Fruit fly (Drosophila melanogaster) whole organism, prepupa: ENCODE measurements around the gene CG10681.

Source experiments
- CG10631 ChIP-seq: fragments of 200-800 bp; sonication (Bioruptor generic); optimal IDR thresholded peaks from 2 replicates; lab custom pipeline; 2016; ENCODE audit warnings: missing biosample characterization, missing genetic modification characterization
- CG10669 ChIP-seq: fragments of 200-800 bp; sonication (Bioruptor generic); optimal IDR thresholded peaks from 3 replicates; lab custom pipeline; 2018; ENCODE audit warnings: missing biosample characterization, mild to moderate bottlenecking, missing genetic modification characterization, moderate library complexity
- CG11294 ChIP-seq: fragments of 200-800 bp; sonication (Bioruptor generic); IDR thresholded peaks from 2 replicates; pipeline ENCODE4 v1.3.6; 2022; ENCODE audit warnings: missing biosample characterization, missing genetic modification characterization
- CG11762 ChIP-seq: fragments of 200-800 bp; sonication (Bioruptor generic); optimal IDR thresholded peaks from 3 replicates; lab custom pipeline; 2016; ENCODE audit warnings: missing biosample characterization, missing genetic modification characterization; ENCODE audit not compliant: insufficient read depth
- CG11902 ChIP-seq: fragments of 200-800 bp; sonication (Bioruptor generic); optimal IDR thresholded peaks from 3 replicates; lab custom pipeline; 2016; ENCODE audit warnings: missing biosample characterization, missing genetic modification characterization
- CG1621 ChIP-seq: fragments of 200-800 bp; sonication (Bioruptor generic); optimal IDR thresholded peaks from 3 replicates; lab custom pipeline; 2018; ENCODE audit warnings: missing biosample characterization, mild to moderate bottlenecking, missing genetic modification characterization
- CG16779 ChIP-seq: fragments of 200-800 bp; sonication (Bioruptor generic); optimal IDR thresholded peaks from 3 replicates; lab custom pipeline; 2017; ENCODE audit warnings: missing biosample characterization, mild to moderate bottlenecking, missing genetic modification characterization
- CG3032 ChIP-seq: fragments of 200-800 bp; optimal IDR thresholded peaks from 2 replicates; lab custom pipeline; 2019; ENCODE audit warnings: missing biosample characterization, mild to moderate bottlenecking, missing genetic modification characterization, moderate library complexity
- CG34406 ChIP-seq: fragments of 200-800 bp; sonication (Bioruptor generic); optimal IDR thresholded peaks from 3 replicates; lab custom pipeline; 2016; ENCODE audit warnings: missing biosample characterization, missing genetic modification characterization
- CG3919 ChIP-seq: fragments of 200-800 bp; sonication (Bioruptor generic); optimal IDR thresholded peaks from 3 replicates; lab custom pipeline; 2016; ENCODE audit warnings: missing biosample characterization, missing genetic modification characterization
- CG4318 ChIP-seq: fragments of 200-800 bp; sonication (Bioruptor generic); optimal IDR thresholded peaks from 3 replicates; lab custom pipeline; 2017; ENCODE audit warnings: missing biosample characterization, mild to moderate bottlenecking, missing genetic modification characterization
- CG6276 ChIP-seq: fragments of 200-800 bp; sonication (Bioruptor generic); optimal IDR thresholded peaks from 2 replicates; lab custom pipeline; 2017; ENCODE audit warnings: missing biosample characterization, mild to moderate bottlenecking, missing genetic modification characterization
- CG6792 ChIP-seq: fragments of 200-800 bp; sonication (Bioruptor generic); optimal IDR thresholded peaks from 3 replicates; lab custom pipeline; 2016; ENCODE audit warnings: missing biosample characterization, missing genetic modification characterization
- CG6808 ChIP-seq: fragments of 200-800 bp; sonication (Bioruptor generic); optimal IDR thresholded peaks from 3 replicates; lab custom pipeline; 2017; ENCODE audit warnings: missing biosample characterization, missing genetic modification characterization, mild to moderate bottlenecking, moderate library complexity, missing genetic modification reagents
- CG6854 ChIP-seq: fragments of 200-800 bp; sonication (Bioruptor generic); optimal IDR thresholded peaks from 2 replicates; lab custom pipeline; 2017; ENCODE audit warnings: missing biosample characterization, mild to moderate bottlenecking, missing genetic modification characterization
- CG7368 ChIP-seq: fragments of 200-800 bp; sonication (Bioruptor generic); optimal IDR thresholded peaks from 3 replicates; lab custom pipeline; 2016; ENCODE audit warnings: missing biosample characterization, missing genetic modification characterization
- CG8119 ChIP-seq: fragments of 200-800 bp; sonication (Bioruptor generic); IDR thresholded peaks from 3 replicates; pipeline ENCODE4 v1.3.6; 2022; ENCODE audit warnings: missing biosample characterization, missing genetic modification characterization
- CG8319 ChIP-seq: fragments of 200-800 bp; sonication (Bioruptor generic); optimal IDR thresholded peaks from 3 replicates; lab custom pipeline; 2016; ENCODE audit warnings: missing biosample characterization, missing genetic modification characterization
- CG8632 ChIP-seq: fragments of 200-800 bp; sonication (Bioruptor generic); optimal IDR thresholded peaks from 3 replicates; lab custom pipeline; 2016; ENCODE audit warnings: missing biosample characterization, missing genetic modification characterization
- CG9139 ChIP-seq: fragments of 200-800 bp; sonication (Bioruptor generic); optimal IDR thresholded peaks from 3 replicates; lab custom pipeline; 2017; ENCODE audit warnings: missing biosample characterization, mild to moderate bottlenecking, missing genetic modification characterization
- Eip75B ChIP-seq: fragments of 200-800 bp; sonication (Bioruptor generic); optimal IDR thresholded peaks from 3 replicates; lab custom pipeline; 2016; ENCODE audit warnings: missing biosample characterization, missing genetic modification characterization
- Eip78C ChIP-seq: fragments of 200-800 bp; sonication (Bioruptor generic); peaks from one replicate; lab custom pipeline; 2016; ENCODE audit warnings: missing biosample characterization, missing genetic modification characterization
- Ets21C ChIP-seq: fragments of 200-800 bp; sonication (Bioruptor generic); optimal IDR thresholded peaks from 3 replicates; lab custom pipeline; 2016; ENCODE audit warnings: missing biosample characterization, missing genetic modification characterization
- Ets96B ChIP-seq: fragments of 200-800 bp; optimal IDR thresholded peaks from 2 replicates; lab custom pipeline; 2019; ENCODE audit warnings: missing biosample characterization, mild to moderate bottlenecking, missing genetic modification characterization, moderate library complexity
- Gug ChIP-seq: fragments of 200-800 bp; sonication (Bioruptor generic); IDR thresholded peaks from 2 replicates; pipeline ENCODE4 v1.3.6; 2022; ENCODE audit warnings: missing biosample characterization, missing genetic modification characterization
- Hr38 ChIP-seq: sonication (Bioruptor generic); optimal IDR thresholded peaks from 2 replicates; lab custom pipeline; 2016; ENCODE audit warnings: missing biosample characterization, missing genetic modification characterization
- Hr39 ChIP-seq: fragments of 200-800 bp; sonication (Bioruptor generic); optimal IDR thresholded peaks from 2 replicates; lab custom pipeline; 2016; ENCODE audit warnings: missing biosample characterization, missing genetic modification characterization
- Lpt ChIP-seq: fragments of 200-800 bp; sonication (Bioruptor generic); optimal IDR thresholded peaks from 3 replicates; lab custom pipeline; 2016; ENCODE audit warnings: missing biosample characterization, missing genetic modification characterization
- Met ChIP-seq: fragments of 200-800 bp; sonication (Bioruptor generic); optimal IDR thresholded peaks from 3 replicates; lab custom pipeline; 2016; ENCODE audit warnings: missing biosample characterization, missing genetic modification characterization
- OdsH ChIP-seq: fragments of 200-800 bp; sonication (Bioruptor generic); optimal IDR thresholded peaks from 3 replicates; lab custom pipeline; 2016; ENCODE audit warnings: missing biosample characterization, missing genetic modification characterization
- Smox ChIP-seq: fragments of 200-800 bp; sonication (Bioruptor generic); optimal IDR thresholded peaks from 3 replicates; lab custom pipeline; 2016; ENCODE audit warnings: missing biosample characterization, missing genetic modification characterization
- Sox102F ChIP-seq: fragments of 200-800 bp; sonication (Bioruptor generic); optimal IDR thresholded peaks from 2 replicates; lab custom pipeline; 2016; ENCODE audit warnings: missing biosample characterization, mild to moderate bottlenecking, missing genetic modification characterization
- Sox14 ChIP-seq: fragments of 200-800 bp; sonication (Bioruptor generic); optimal IDR thresholded peaks from 3 replicates; lab custom pipeline; 2016; ENCODE audit warnings: missing biosample characterization, missing genetic modification characterization
- achi ChIP-seq: fragments of 200-800 bp; sonication (Bioruptor generic); optimal IDR thresholded peaks from 3 replicates; lab custom pipeline; 2016; ENCODE audit warnings: missing biosample characterization, missing genetic modification characterization
- acj6 ChIP-seq: fragments of 200-800 bp; sonication (Bioruptor generic); optimal IDR thresholded peaks from 3 replicates; lab custom pipeline; 2016; ENCODE audit warnings: missing biosample characterization, missing genetic modification characterization
- dac ChIP-seq: fragments of 200-800 bp; sonication (Bioruptor generic); optimal IDR thresholded peaks from 2 replicates; lab custom pipeline; 2017; ENCODE audit warnings: missing biosample characterization, mild to moderate bottlenecking, missing genetic modification characterization
- dsx ChIP-seq: fragments of 200-800 bp; optimal IDR thresholded peaks from 3 replicates; lab custom pipeline; 2019; ENCODE audit warnings: missing biosample characterization, mild to moderate bottlenecking, missing genetic modification characterization, moderate library complexity; ENCODE audit not compliant: poor library complexity, severe bottlenecking
- eg ChIP-seq: fragments of 200-800 bp; sonication (Bioruptor generic); IDR thresholded peaks from 3 replicates; pipeline ENCODE4 v1.3.6; 2022; ENCODE audit warnings: missing biosample characterization, missing genetic modification characterization
- esn ChIP-seq: fragments of 200-800 bp; sonication (Bioruptor generic); optimal IDR thresholded peaks from 2 replicates; lab custom pipeline; 2016; ENCODE audit warnings: missing biosample characterization, mild to moderate bottlenecking, missing genetic modification characterization, moderate library complexity
- fd59A ChIP-seq: fragments of 200-800 bp; sonication (Bioruptor generic); optimal IDR thresholded peaks from 2 replicates; lab custom pipeline; 2017; ENCODE audit warnings: missing biosample characterization, mild to moderate bottlenecking, missing genetic modification characterization, missing genetic modification reagents
- fd85E ChIP-seq: fragments of 200-800 bp; sonication (Bioruptor generic); optimal IDR thresholded peaks from 3 replicates; lab custom pipeline; 2016; ENCODE audit warnings: missing biosample characterization, missing genetic modification characterization
- fkh ChIP-seq: fragments of 200-800 bp; sonication (Bioruptor generic); optimal IDR thresholded peaks from 3 replicates; lab custom pipeline; 2017; ENCODE audit warnings: missing biosample characterization, mild to moderate bottlenecking, missing genetic modification characterization, moderate library complexity
- lz ChIP-seq: fragments of 200-800 bp; sonication (Bioruptor generic); optimal IDR thresholded peaks from 3 replicates; lab custom pipeline; 2016; ENCODE audit warnings: missing biosample characterization, missing genetic modification characterization
- net ChIP-seq: fragments of 200-800 bp; sonication (Bioruptor generic); optimal IDR thresholded peaks from 3 replicates; lab custom pipeline; 2016; ENCODE audit warnings: missing biosample characterization, missing genetic modification characterization
- pdm3 ChIP-seq: fragments of 200-800 bp; sonication (Bioruptor generic); optimal IDR thresholded peaks from 3 replicates; lab custom pipeline; 2016; ENCODE audit warnings: missing biosample characterization, missing genetic modification characterization
- salr ChIP-seq, 2 experiments: fragments of 200-800 bp; sonication (Bioruptor generic); optimal IDR thresholded peaks; 3 replicates each; lab custom pipeline; 2016 to 2018; ENCODE audit warnings: missing biosample characterization in 2 of 2, missing genetic modification characterization in 2 of 2, mild to moderate bottlenecking in 1 of 2
- spab ChIP-seq: fragments of 200-800 bp; sonication (Bioruptor generic); optimal IDR thresholded peaks from 2 replicates; lab custom pipeline; 2017; ENCODE audit warnings: missing biosample characterization, mild to moderate bottlenecking, missing genetic modification characterization, missing genetic modification reagents
- ss ChIP-seq, 2 experiments: fragments of 200-800 bp; sonication (Bioruptor generic); optimal IDR thresholded peaks; 2 replicates in 1 of 2; 3 replicates in 1 of 2; lab custom pipeline; 2017 to 2018; ENCODE audit warnings: mild to moderate bottlenecking in 2 of 2, missing biosample characterization in 2 of 2, missing genetic modification characterization in 2 of 2, moderate library complexity in 1 of 2
- svp ChIP-seq: fragments of 200-800 bp; sonication (Bioruptor generic); peaks from one replicate; lab custom pipeline; 2016; ENCODE audit warnings: missing biosample characterization, missing genetic modification characterization
- topi ChIP-seq: fragments of 200-800 bp; sonication (Bioruptor generic); optimal IDR thresholded peaks from 3 replicates; lab custom pipeline; 2016; ENCODE audit warnings: missing biosample characterization, missing genetic modification characterization
- vri ChIP-seq: fragments of 200-800 bp; sonication (Bioruptor generic); optimal IDR thresholded peaks from 3 replicates; lab custom pipeline; 2016; ENCODE audit warnings: missing biosample characterization, mild to moderate bottlenecking, missing genetic modification characterization

CG10681 gene

DNA sequence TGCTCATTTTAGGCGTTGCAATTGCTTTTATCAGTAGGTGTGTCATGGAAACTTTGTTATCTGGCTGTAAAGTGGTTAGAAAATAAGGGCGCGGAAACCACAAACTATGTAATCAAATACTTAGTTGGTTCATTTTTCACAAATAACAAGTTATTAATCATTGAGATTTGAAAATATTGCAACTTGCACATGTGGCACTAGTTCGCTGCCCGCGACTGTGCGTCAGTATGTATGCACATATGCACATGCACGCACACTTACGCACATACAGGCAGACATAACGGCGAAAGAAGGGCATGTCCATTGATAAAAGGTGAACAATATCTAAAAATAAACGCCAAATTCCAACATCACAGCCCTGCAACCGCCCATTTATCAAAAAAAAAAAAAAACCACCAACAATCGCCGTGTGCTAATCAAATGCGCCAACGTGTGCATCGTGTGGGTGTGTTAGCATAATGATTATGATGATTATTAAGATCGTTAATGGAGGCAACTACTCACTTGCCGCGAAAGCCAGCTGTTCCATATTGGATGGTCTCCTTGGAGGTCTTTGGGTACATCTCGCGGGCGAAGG, 28.2 kb downstream of the CG10681 start:
- TF ChIP-seq Eip78C (GFP tag; lab: Kevin White, UChicago): peak; percentile 94
- TF ChIP-seq Hr39: peak; percentile 74
- peak; percentile 64 for TF ChIP-seq CG11294
- peak; percentile 71 for TF ChIP-seq vri
- peak; percentile 67 for TF ChIP-seq CG3919
- TF ChIP-seq net: peak; percentile 71
- TF ChIP-seq CG16779 (tag; lab: Kevin White, UChicago): peak; percentile 40
- peak; percentile 44 for TF ChIP-seq CG10631 (GFP tag; lab: Kevin White, UChicago)
- TF ChIP-seq OdsH (GFP tag; lab: Kevin White, UChicago): peak; percentile 72
- peak; percentile 21 for TF ChIP-seq CG8319
- TF ChIP-seq CG4318 (GFP tag; lab: Kevin White, UChicago): no peak
- no peak for TF ChIP-seq fkh (GFP tag; lab: Kevin White, UChicago)
- no peak for TF ChIP-seq Sox102F (GFP tag; lab: Kevin White, UChicago)
- no peak for TF ChIP-seq Hr38 (GFP tag; lab: Kevin White, UChicago)
- TF ChIP-seq Smox (GFP tag; lab: Kevin White, UChicago): peak; percentile 62
- no peak for TF ChIP-seq CG1621
- TF ChIP-seq pdm3 (GFP tag; lab: Kevin White, UChicago): peak; percentile 70
- peak; percentile 60 for TF ChIP-seq Ets21C
- TF ChIP-seq CG10669 (GFP tag; lab: Kevin White, UChicago): peak; percentile 59
- peak; percentile 66 for TF ChIP-seq Ets96B (tag; lab: Kevin White, UChicago)
- peak; percentile 74 for TF ChIP-seq Met
- peak; percentile 62 for TF ChIP-seq CG34406 (GFP tag; lab: Kevin White, UChicago)
- peak; percentile 55 for TF ChIP-seq achi (GFP tag; lab: Kevin White, UChicago)
- TF ChIP-seq CG8119 (GFP tag; lab: Robert Waterston, UW): peak; percentile 71; the same call in 2 of the 3 replicates
- peak; percentile 9 for TF ChIP-seq CG6854 (GFP tag; lab: Kevin White, UChicago)
- TF ChIP-seq acj6 (GFP tag; lab: Kevin White, UChicago): peak; percentile 69
- peak; percentile 51 for TF ChIP-seq spab
- TF ChIP-seq CG11902: peak; percentile 18
- no peak for TF ChIP-seq fd85E (GFP tag; lab: Kevin White, UChicago)
- TF ChIP-seq CG6808 (GFP tag; lab: Kevin White, UChicago): peak; percentile 51
- peak; percentile 48 for TF ChIP-seq CG7368 (GFP tag; lab: Kevin White, UChicago)
- TF ChIP-seq Gug (GFP tag; lab: Robert Waterston, UW): peak; percentile 51
- TF ChIP-seq eg (GFP tag; lab: Robert Waterston, UW): peak; percentile 86
- TF ChIP-seq CG6792 (GFP tag; lab: Kevin White, UChicago): peak; percentile 63
- peak; percentile 43 to 45 for TF ChIP-seq ss (GFP tag; optimal IDR thresholded peaks at IDR 0.05; lab: Kevin White, UChicago)
- peak; percentile 60 for TF ChIP-seq dsx
- no peak for TF ChIP-seq CG6276 (GFP tag; lab: Kevin White, UChicago)
- peak; percentile 40 for TF ChIP-seq Lpt (GFP tag; lab: Kevin White, UChicago)
- TF ChIP-seq topi (GFP tag; lab: Kevin White, UChicago): peak; percentile 76
- TF ChIP-seq svp (GFP tag; lab: Kevin White, UChicago): no peak
- no peak for TF ChIP-seq CG9139 (GFP tag; lab: Kevin White, UChicago)
- TF ChIP-seq lz (GFP tag; lab: Kevin White, UChicago): peak; percentile 61
- peak; percentile 38 for TF ChIP-seq CG11762
- peak; percentile 79 for TF ChIP-seq esn (GFP tag; lab: Kevin White, UChicago)
- peak in 1 of 2 experiments; percentile 63 for TF ChIP-seq salr (GFP tag; optimal IDR thresholded peaks at IDR 0.05; lab: Kevin White, UChicago)
- TF ChIP-seq Sox14 (GFP tag; lab: Kevin White, UChicago): peak; percentile 74
- peak; percentile 47 for TF ChIP-seq dac (GFP tag; lab: Kevin White, UChicago)
- peak; percentile 61 for TF ChIP-seq CG8632 (GFP tag; lab: Kevin White, UChicago)
- no peak for TF ChIP-seq fd59A (GFP tag; lab: Kevin White, UChicago)
- TF ChIP-seq Eip75B (GFP tag; lab: Kevin White, UChicago): peak; percentile 50
- TF ChIP-seq CG3032 (tag; lab: Kevin White, UChicago): peak; percentile 46
